Fruit fly (Drosophila melanogaster): ENCODE data around the gene CG1965.

DNA sequence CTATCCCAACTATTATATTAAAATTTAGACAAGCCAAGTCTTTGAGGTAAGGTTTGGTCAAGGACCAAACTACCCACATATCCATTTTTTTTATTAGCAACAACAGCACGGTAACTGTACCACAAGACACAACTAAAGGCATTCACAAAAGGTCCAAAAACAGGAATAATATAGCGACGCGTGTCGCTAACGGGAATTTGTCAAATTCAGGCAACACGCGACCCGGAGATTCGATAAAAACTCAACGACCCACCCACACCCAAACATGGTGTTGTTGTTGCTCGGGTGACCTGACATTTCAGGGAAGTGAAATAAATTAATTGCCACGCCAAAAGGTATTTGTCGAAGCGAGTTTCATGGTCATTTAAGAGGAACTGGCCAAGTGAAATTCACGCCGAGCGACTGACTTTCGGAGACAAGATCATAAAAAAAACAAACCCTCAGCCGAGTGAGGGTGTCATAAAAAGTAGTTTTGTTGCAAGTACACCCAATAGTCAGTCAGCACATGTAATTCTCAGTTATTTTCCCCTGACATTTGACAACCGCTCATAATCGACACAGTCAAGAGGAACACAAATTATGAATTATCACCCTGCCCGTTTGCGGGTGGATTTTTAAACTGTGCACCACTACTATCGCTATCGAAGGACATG, 44.1 kb downstream of the CG1965 start:
- TF ChIP-seq CG8478 (optimal IDR thresholded peaks at IDR 0.05) (no peak), CTCF (optimal IDR thresholded peaks at IDR 0.05) (no peak)

Data from S2 (cell line).